Worm (Caenorhabditis elegans) whole organism, L3 larva: ENCODE measurements around the gene nhr-196.
"Not testable (repeated sequence)": the region's sequence is repeated elsewhere in the genome, so short reads cannot be mapped to it uniquely, and the experiment has no call there.

Source experiments
- aly-2 ChIP-seq: fragments of 150-350 bp; optimal IDR thresholded peaks from 2 replicates; lab custom pipeline; 2014; ENCODE audit warnings: missing biosample characterization, missing genetic modification characterization
- ama-1 ChIP-seq: fragments of 150-350 bp; optimal IDR thresholded peaks from 2 replicates; lab custom pipeline; 2018
- egl-27 ChIP-seq: sonication (generic microtip); optimal IDR thresholded peaks from 4 replicates; lab custom pipeline; 2017; ENCODE audit warnings: missing biosample characterization, missing genetic modification reagents, missing genetic modification characterization
- elt-2 ChIP-seq: sonication (generic microtip); optimal IDR thresholded peaks from 2 replicates; lab custom pipeline; 2016; ENCODE audit warnings: missing genetic modification reagents, mild to moderate bottlenecking, missing genetic modification characterization, missing compliant biosample characterization
- elt-3 ChIP-seq, 3 experiments: fragments of 150-350 bp in 1 of 3; sonication (generic microtip) in 2 of 3; optimal IDR thresholded peaks; 2 replicates in 2 of 3; 4 replicates in 1 of 3; lab custom pipeline; 2014 to 2017; ENCODE audit warnings: missing biosample characterization in 3 of 3, missing genetic modification characterization in 3 of 3
- fkh-10 ChIP-seq: sonication (generic microtip); optimal IDR thresholded peaks from 2 replicates; lab custom pipeline; 2017; ENCODE audit warnings: missing biosample characterization, missing genetic modification reagents, missing genetic modification characterization
- fos-1 ChIP-seq: fragments of 150-350 bp; optimal IDR thresholded peaks from 2 replicates; lab custom pipeline; 2014; ENCODE audit warnings: missing biosample characterization, missing genetic modification characterization
- lin-39 ChIP-seq: fragments of 150-350 bp; optimal IDR thresholded peaks from 2 replicates; lab custom pipeline; 2018; ENCODE audit warnings: missing biosample characterization, missing genetic modification reagents, missing genetic modification characterization
- nhr-12 ChIP-seq: fragments of 150-350 bp; optimal IDR thresholded peaks from 2 replicates; lab custom pipeline; 2014; ENCODE audit warnings: missing biosample characterization, missing genetic modification characterization
- nhr-77 ChIP-seq: fragments of 150-350 bp; optimal IDR thresholded peaks from 2 replicates; lab custom pipeline; 2014; ENCODE audit warnings: missing biosample characterization, missing genetic modification characterization
- pha-4 ChIP-seq: fragments of 150-350 bp; optimal IDR thresholded peaks from 2 replicates; lab custom pipeline; 2014; ENCODE audit warnings: missing biosample characterization, missing genetic modification reagents, missing genetic modification characterization
- tbx-2 ChIP-seq: sonication (generic microtip); optimal IDR thresholded peaks from 2 replicates; lab custom pipeline; 2016; ENCODE audit warnings: mild to moderate bottlenecking, missing genetic modification characterization, missing compliant biosample characterization
- ztf-11 ChIP-seq: fragments of 150-350 bp; optimal IDR thresholded peaks from 2 replicates; lab custom pipeline; 2014; ENCODE audit warnings: missing biosample characterization, missing genetic modification characterization

ce11 chrV:15668200-15668599, 17.3 kb upstream of the nhr-196 start, which contains the start of gene F53E4.1:
- TF ChIP-seq elt-2 (tag; lab: Kevin White, UChicago); elt-3 (tag; optimal IDR thresholded peaks at IDR 0.05; lab: Kevin White, UChicago); pha-4 (tag; lab: Kevin White, UChicago); fos-1 (tag; lab: Kevin White, UChicago); fkh-10 (GFP tag; lab: Kevin White, UChicago); nhr-77 (tag; lab: Kevin White, UChicago); lin-39 (tag; lab: Kevin White, UChicago); nhr-12 (tag; lab: Kevin White, UChicago); ama-1 (lab: Kevin White, UChicago); aly-2; tbx-2 (tag; lab: Kevin White, UChicago); ztf-11 (tag; lab: Kevin White, UChicago); egl-27 (tag; lab: Kevin White, UChicago): not testable (repeated sequence)
